Worm (Caenorhabditis elegans) whole organism, L3 larva: ENCODE data around the gene tofu-6.
A peak's percentile ranks its signal among the peaks of the same experiment; 100 is the strongest.

ENCODE experiments used
- ama-1 ChIP-seq: fragments of 150-350 bp; optimal IDR thresholded peaks from 2 replicates; lab custom pipeline; 2018
- ceh-28 ChIP-seq: fragments of 150-350 bp; optimal IDR thresholded peaks from 2 replicates; lab custom pipeline; 2014; ENCODE audit warnings: missing biosample characterization, missing genetic modification reagents, missing genetic modification characterization
- daf-12 ChIP-seq: fragments of 150-350 bp; optimal IDR thresholded peaks from 2 replicates; lab custom pipeline; 2014; ENCODE audit warnings: missing biosample characterization, missing genetic modification reagents, missing genetic modification characterization
- elt-2 ChIP-seq: sonication (generic microtip); optimal IDR thresholded peaks from 2 replicates; lab custom pipeline; 2016; ENCODE audit warnings: missing genetic modification reagents, mild to moderate bottlenecking, missing genetic modification characterization, missing compliant biosample characterization
- fkh-10 ChIP-seq: sonication (generic microtip); optimal IDR thresholded peaks from 2 replicates; lab custom pipeline; 2017; ENCODE audit warnings: missing biosample characterization, missing genetic modification reagents, missing genetic modification characterization
- lin-15B ChIP-seq: fragments of 150-350 bp; optimal IDR thresholded peaks from 2 replicates; lab custom pipeline; 2014; ENCODE audit warnings: missing biosample characterization, missing genetic modification characterization
- nhr-25 ChIP-seq: sonication (generic microtip); optimal IDR thresholded peaks from 2 replicates; lab custom pipeline; 2017; ENCODE audit warnings: missing biosample characterization, missing genetic modification characterization
- nhr-43 ChIP-seq: sonication (generic microtip); optimal IDR thresholded peaks from 2 replicates; lab custom pipeline; 2016; ENCODE audit warnings: mild to moderate bottlenecking, missing genetic modification characterization, missing compliant biosample characterization; ENCODE audit not compliant: poor library complexity, severe bottlenecking
- nhr-76 ChIP-seq: fragments of 150-350 bp; sonication (generic microtip); optimal IDR thresholded peaks from 5 replicates; lab custom pipeline; 2014; ENCODE audit warnings: missing biosample characterization, missing genetic modification characterization
- nhr-77 ChIP-seq: fragments of 150-350 bp; optimal IDR thresholded peaks from 2 replicates; lab custom pipeline; 2014; ENCODE audit warnings: missing biosample characterization, missing genetic modification characterization
- pha-4 ChIP-seq: fragments of 150-350 bp; optimal IDR thresholded peaks from 2 replicates; lab custom pipeline; 2014; ENCODE audit warnings: missing biosample characterization, missing genetic modification reagents, missing genetic modification characterization
- tbx-2 ChIP-seq: sonication (generic microtip); optimal IDR thresholded peaks from 2 replicates; lab custom pipeline; 2016; ENCODE audit warnings: mild to moderate bottlenecking, missing genetic modification characterization, missing compliant biosample characterization
- zag-1 ChIP-seq: fragments of 150-350 bp; optimal IDR thresholded peaks from 2 replicates; lab custom pipeline; 2014; ENCODE audit warnings: missing biosample characterization, missing genetic modification characterization

DNA sequence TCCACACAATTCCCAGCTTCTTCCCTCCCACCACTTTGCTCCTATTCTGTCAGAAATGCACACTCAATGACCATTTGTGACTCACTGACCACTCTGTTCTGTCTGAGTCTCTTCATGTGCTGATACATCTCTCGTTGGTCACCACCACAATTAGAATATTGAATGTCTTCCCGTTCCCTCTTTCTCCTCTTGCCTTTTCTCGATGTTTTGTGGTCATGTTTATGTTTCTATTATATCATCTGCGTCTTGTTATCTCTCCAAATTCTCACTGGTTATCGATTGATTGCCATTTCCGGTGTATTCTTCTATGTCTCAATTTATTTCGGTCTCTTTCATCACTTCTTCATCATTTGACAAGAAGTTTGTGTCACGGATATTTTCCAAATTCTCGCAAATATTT lies 39.9 kb downstream of the tofu-6 start:
- no peak for TF ChIP-seq zag-1 (tag; lab: Kevin White, UChicago)
- no peak for TF ChIP-seq nhr-25 (tag; lab: Kevin White, UChicago)
- no peak for TF ChIP-seq nhr-43 (tag; lab: Kevin White, UChicago)
- no peak for TF ChIP-seq tbx-2 (tag; lab: Kevin White, UChicago)
- no peak for TF ChIP-seq fkh-10
- TF ChIP-seq ama-1 (lab: Kevin White, UChicago): no peak
- TF ChIP-seq nhr-76 (tag; lab: Kevin White, UChicago): no peak
- peak; percentile 47 for TF ChIP-seq ceh-28
- no peak for TF ChIP-seq daf-12 (tag; lab: Kevin White, UChicago)
- TF ChIP-seq nhr-77 (tag; lab: Kevin White, UChicago): no peak
- no peak for TF ChIP-seq pha-4 (tag; lab: Kevin White, UChicago)
- TF ChIP-seq lin-15B: no peak
- TF ChIP-seq elt-2: no peak
